Fruit fly (Drosophila melanogaster) whole organism, wandering third instar larva: ENCODE results near the gene Ca-Ma2d.
A peak's percentile ranks its signal among the peaks of the same experiment; 100 is the strongest.

ENCODE experiments used
- Abd-B ChIP-seq: fragments of >200 bp; optimal IDR thresholded peaks from 2 replicates; lab custom pipeline; 2017; ENCODE audit warnings: missing biosample characterization, missing genetic modification characterization
- CG9705 ChIP-seq: fragments of 200-800 bp; sonication (Bioruptor generic); optimal IDR thresholded peaks from 2 replicates; lab custom pipeline; 2018; ENCODE audit warnings: missing biosample characterization, mild to moderate bottlenecking, missing genetic modification characterization
- CrebA ChIP-seq: fragments of 200-800 bp; sonication (Bioruptor generic); optimal IDR thresholded peaks from 2 replicates; lab custom pipeline; 2016; ENCODE audit warnings: missing biosample characterization, mild to moderate bottlenecking, missing genetic modification characterization, borderline replicate concordance
- Dif ChIP-seq: fragments of 200-275, 200-300 bp; sonication (Bioruptor generic); optimal IDR thresholded peaks from 2 replicates; lab custom pipeline; 2018; ENCODE audit warnings: missing biosample characterization, missing genetic modification characterization; ENCODE audit not compliant: partially characterized antibody
- HLH106 ChIP-seq: fragments of 200-800 bp; optimal IDR thresholded peaks from 3 replicates; lab custom pipeline; 2019; ENCODE audit warnings: missing biosample characterization, mild to moderate bottlenecking, missing genetic modification characterization, moderate library complexity
- Hr78 ChIP-seq: fragments of >200 bp; optimal IDR thresholded peaks from 2 replicates; lab custom pipeline; 2017; ENCODE audit warnings: missing biosample characterization, missing genetic modification characterization
- Hr83 ChIP-seq: fragments of 200-300 bp; sonication (Bioruptor generic); optimal IDR thresholded peaks from 2 replicates; lab custom pipeline; 2016; ENCODE audit warnings: missing biosample characterization, mild to moderate bottlenecking, missing genetic modification characterization, moderate library complexity; ENCODE audit not compliant: poor library complexity, severe bottlenecking
- Mio ChIP-seq: sonication (Bioruptor generic); optimal IDR thresholded peaks from 2 replicates; lab custom pipeline; 2016; ENCODE audit warnings: missing biosample characterization, missing genetic modification characterization
- Myc ChIP-seq: fragments of >200 bp; optimal IDR thresholded peaks from 2 replicates; lab custom pipeline; 2017
- N ChIP-seq: fragments of >200 bp; optimal IDR thresholded peaks from 2 replicates; lab custom pipeline; 2018; ENCODE audit warnings: missing biosample characterization, missing external identifiers, missing genetic modification characterization
- OdsH ChIP-seq: fragments of 200-800 bp; sonication (Bioruptor generic); optimal IDR thresholded peaks from 2 replicates; lab custom pipeline; 2016; ENCODE audit warnings: missing biosample characterization, mild to moderate bottlenecking, missing genetic modification characterization
- Rel ChIP-seq, 2 experiments: fragments of 200-800 bp; sonication (Bioruptor generic) in 1 of 2; optimal IDR thresholded peaks; 2 replicates in 1 of 2; 3 replicates in 1 of 2; lab custom pipeline; 2016 to 2019; ENCODE audit warnings: mild to moderate bottlenecking in 2 of 2, missing biosample characterization in 2 of 2, missing genetic modification characterization in 2 of 2, moderate library complexity in 1 of 2
- Sp1 ChIP-seq: fragments of 200-800 bp; sonication (Bioruptor generic); optimal IDR thresholded peaks from 3 replicates; lab custom pipeline; 2019; ENCODE audit warnings: missing biosample characterization, mild to moderate bottlenecking, missing genetic modification characterization, moderate library complexity
- Vsx2 ChIP-seq: fragments of 200-300, 225-300 bp; sonication (Bioruptor generic); optimal IDR thresholded peaks from 2 replicates; lab custom pipeline; 2018; ENCODE audit warnings: missing biosample characterization, missing genetic modification characterization; ENCODE audit not compliant: partially characterized antibody
- br ChIP-seq: fragments of 200-800 bp; sonication (Bioruptor generic); optimal IDR thresholded peaks from 2 replicates; lab custom pipeline; 2016; ENCODE audit warnings: missing biosample characterization, missing genetic modification characterization
- brk ChIP-seq: fragments of 200-800 bp; sonication (Bioruptor generic); optimal IDR thresholded peaks from 2 replicates; lab custom pipeline; 2016; ENCODE audit warnings: missing biosample characterization, mild to moderate bottlenecking, missing genetic modification characterization
- dl ChIP-seq, 2 experiments: fragments of 175-275, 200-275 bp in 1 of 2; fragments of 200-275 bp in 1 of 2; sonication (Bioruptor generic); optimal IDR thresholded peaks; lab custom pipeline; 2018; ENCODE audit warnings: mild to moderate bottlenecking in 2 of 2, missing biosample characterization in 2 of 2, missing genetic modification characterization in 2 of 2, moderate library complexity in 2 of 2; ENCODE audit not compliant: partially characterized antibody in 2 of 2, insufficient read depth in 1 of 2
- dmrt93B ChIP-seq: fragments of 200-800 bp; sonication (Bioruptor generic); optimal IDR thresholded peaks from 2 replicates; lab custom pipeline; 2018; ENCODE audit warnings: missing biosample characterization, mild to moderate bottlenecking, missing genetic modification characterization
- dsf ChIP-seq: sonication (Bioruptor generic); optimal IDR thresholded peaks from 2 replicates; lab custom pipeline; 2016; ENCODE audit warnings: missing biosample characterization, missing genetic modification characterization, borderline replicate concordance
- ey ChIP-seq: fragments of 200-800 bp; sonication (Bioruptor generic); optimal IDR thresholded peaks from 2 replicates; lab custom pipeline; 2016; ENCODE audit warnings: missing biosample characterization, missing genetic modification characterization
- foxo ChIP-seq, 2 experiments: fragments of 200-800 bp; sonication (Bioruptor generic); optimal IDR thresholded peaks; 2 replicates in 1 of 2; 3 replicates in 1 of 2; lab custom pipeline; 2016 to 2017; ENCODE audit warnings: missing biosample characterization in 2 of 2, missing genetic modification characterization in 2 of 2
- fru ChIP-seq: fragments of 200-800 bp; sonication (Bioruptor generic); optimal IDR thresholded peaks from 3 replicates; lab custom pipeline; 2016; ENCODE audit warnings: missing biosample characterization, mild to moderate bottlenecking, missing genetic modification characterization
- h ChIP-seq: fragments of 200-800 bp; sonication (Bioruptor generic); optimal IDR thresholded peaks from 3 replicates; lab custom pipeline; 2016; ENCODE audit warnings: missing biosample characterization, mild to moderate bottlenecking, missing genetic modification characterization
- jim ChIP-seq: fragments of 175-275, 200-325 bp; sonication (Bioruptor generic); optimal IDR thresholded peaks from 2 replicates; lab custom pipeline; 2016; ENCODE audit warnings: missing biosample characterization, mild to moderate bottlenecking, missing genetic modification characterization
- lola ChIP-seq: fragments of >200 bp; optimal IDR thresholded peaks from 2 replicates; lab custom pipeline; 2017; ENCODE audit warnings: missing biosample characterization, missing genetic modification characterization
- psq ChIP-seq: fragments of 200-800 bp; sonication (Bioruptor generic); optimal IDR thresholded peaks from 3 replicates; lab custom pipeline; 2017; ENCODE audit warnings: missing biosample characterization, mild to moderate bottlenecking, missing genetic modification characterization, moderate library complexity
- rgr ChIP-seq: fragments of 200-800 bp; sonication (Bioruptor generic); optimal IDR thresholded peaks from 3 replicates; lab custom pipeline; 2016; ENCODE audit warnings: missing biosample characterization, mild to moderate bottlenecking, missing genetic modification characterization
- sage ChIP-seq: fragments of 200-800 bp; sonication (Bioruptor generic); optimal IDR thresholded peaks from 2 replicates; lab custom pipeline; 2016; ENCODE audit warnings: missing biosample characterization, mild to moderate bottlenecking, missing genetic modification characterization
- sv ChIP-seq: fragments of 200-800 bp; sonication (Bioruptor generic); optimal IDR thresholded peaks from 3 replicates; lab custom pipeline; 2016; ENCODE audit warnings: missing biosample characterization, missing genetic modification characterization
- tai ChIP-seq: sonication (Bioruptor generic); optimal IDR thresholded peaks from 2 replicates; lab custom pipeline; 2016; ENCODE audit warnings: missing biosample characterization, missing genetic modification characterization
- usp ChIP-seq: fragments of >200 bp; optimal IDR thresholded peaks from 2 replicates; lab custom pipeline; 2017; ENCODE audit warnings: missing biosample characterization, missing genetic modification characterization
- woc ChIP-seq: sonication (Bioruptor generic); optimal IDR thresholded peaks from 2 replicates; lab custom pipeline; 2016; ENCODE audit warnings: missing biosample characterization, mild to moderate bottlenecking, missing genetic modification characterization

The Ca-Ma2d gene

dm6 chr2L:16261576-16262217 is 30.4 kb downstream of the Ca-Ma2d start, which contains the start of the genes twe and CG4935:
twe (minus strand) TSS chr2L:16261877.
CG4935 (plus strand) TSS chr2L:16262141.
- TF ChIP-seq Myc (lab: Kevin White, UChicago) = peak; percentile 40
- TF ChIP-seq OdsH (GFP tag; lab: Kevin White, UChicago) = peak; percentile 4
- TF ChIP-seq psq = peak; percentile 1
- TF ChIP-seq foxo (GFP tag; optimal IDR thresholded peaks at IDR 0.05; lab: Kevin White, UChicago) = no peak
- no peak for TF ChIP-seq Hr83
- TF ChIP-seq rgr = peak; percentile 36
- TF ChIP-seq HLH106 = no peak
- TF ChIP-seq dsf (GFP tag; lab: Kevin White, UChicago) = no peak
- TF ChIP-seq Mio (GFP tag; lab: Kevin White, UChicago) = no peak
- no peak for TF ChIP-seq h (GFP tag; lab: Kevin White, UChicago)
- TF ChIP-seq ey = no peak
- no peak for TF ChIP-seq woc

- TF ChIP-seq woc (no peak), dmrt93B (GFP tag; lab: Kevin White, UChicago) (no peak), CrebA (GFP tag; lab: Kevin White, UChicago) (no peak), Hr83 (no peak), jim (GFP tag; lab: Kevin White, UChicago) (no peak), dsf (GFP tag; lab: Kevin White, UChicago) (no peak), Myc (lab: Kevin White, UChicago) (no peak), sv (GFP tag; lab: Kevin White, UChicago) (no peak), foxo (GFP tag; optimal IDR thresholded peaks at IDR 0.05; lab: Kevin White, UChicago) (no peak), sage (GFP tag; lab: Kevin White, UChicago) (no peak), brk (GFP tag; lab: Kevin White, UChicago) (no peak), OdsH (GFP tag; lab: Kevin White, UChicago) (no peak), tai (GFP tag; lab: Kevin White, UChicago) (no peak), lola (GFP tag; lab: Kevin White, UChicago) (no peak), Abd-B (GFP tag; lab: Kevin White, UChicago) (no peak), Hr78 (GFP tag; lab: Kevin White, UChicago) (no peak), Sp1 (GFP tag; lab: Kevin White, UChicago) (no peak), br (GFP tag; lab: Kevin White, UChicago) (no peak), dl (GFP tag; optimal IDR thresholded peaks at IDR 0.05; lab: Kevin White, UChicago; ENCODE audit: insufficient read depth in 1 of 2, partially characterized antibody in 2 of 2) (no peak), N (GFP tag; lab: Kevin White, UChicago) (no peak)
Observed at dm6 chr2L:16263723-16264122, 32.4 kb downstream of the Ca-Ma2d start.

dm6 chr2L:16267159-16268065 is 36.1 kb downstream of the Ca-Ma2d start:
- TF ChIP-seq brk (GFP tag; lab: Kevin White, UChicago) = no peak
- no peak for TF ChIP-seq Sp1 (GFP tag; lab: Kevin White, UChicago)
- no peak for TF ChIP-seq CrebA (GFP tag; lab: Kevin White, UChicago)
- TF ChIP-seq Hr83 = peak; percentile 27
- peak; percentile 82 for TF ChIP-seq psq
- peak in 1 of 2 experiments; percentile 18 for TF ChIP-seq foxo (GFP tag; optimal IDR thresholded peaks at IDR 0.05; lab: Kevin White, UChicago)
- TF ChIP-seq ey = peak; percentile 3

- TF ChIP-seq Dif (GFP tag; lab: Kevin White, UChicago) (peak; percentile 77), ey (no peak), fru (GFP tag; lab: Kevin White, UChicago) (peak; percentile 86), Mio (GFP tag; lab: Kevin White, UChicago) (no peak), dmrt93B (GFP tag; lab: Kevin White, UChicago) (no peak), psq (no peak), Hr78 (GFP tag; lab: Kevin White, UChicago) (no peak), h (GFP tag; lab: Kevin White, UChicago) (no peak), HLH106 (no peak), brk (GFP tag; lab: Kevin White, UChicago) (no peak), lola (GFP tag; lab: Kevin White, UChicago) (no peak), Rel (GFP tag; optimal IDR thresholded peaks at IDR 0.05; lab: Kevin White, UChicago) (no peak), Rel (tag; optimal IDR thresholded peaks at IDR 0.05; lab: Kevin White, UChicago) (peak; percentile 53), woc (no peak), br (GFP tag; lab: Kevin White, UChicago) (no peak), foxo (GFP tag; optimal IDR thresholded peaks at IDR 0.05; lab: Kevin White, UChicago) (no peak), N (GFP tag; lab: Kevin White, UChicago) (no peak), Abd-B (GFP tag; lab: Kevin White, UChicago) (no peak), Myc (lab: Kevin White, UChicago) (no peak), Vsx2 (GFP tag; lab: Kevin White, UChicago) (peak; percentile 44), OdsH (GFP tag; lab: Kevin White, UChicago) (no peak), usp (GFP tag; lab: Kevin White, UChicago) (no peak), rgr (no peak), sv (GFP tag; lab: Kevin White, UChicago) (no peak), jim (GFP tag; lab: Kevin White, UChicago) (no peak), dl (GFP tag; optimal IDR thresholded peaks at IDR 0.05; lab: Kevin White, UChicago; ENCODE audit: insufficient read depth in 1 of 2, partially characterized antibody in 2 of 2) (peak; percentile 67 to 71), CG9705 (no peak)
Observed at dm6 chr2L:16268107-16268539, 36.8 kb downstream of the Ca-Ma2d start.
